Worm (Caenorhabditis elegans) whole organism, early embryonic: ENCODE measurements around the gene Y44A6D.3.

Experiments used
- B0310.2 ChIP-seq: sonication (generic microtip); optimal IDR thresholded peaks from 2 replicates; lab custom pipeline; 2016; ENCODE audit warnings: mild to moderate bottlenecking, missing genetic modification characterization, missing compliant biosample characterization
- F13C5.2 ChIP-seq: sonication (generic microtip); optimal IDR thresholded peaks from 2 replicates; lab custom pipeline; 2017; ENCODE audit warnings: mild to moderate bottlenecking, missing genetic modification characterization, inconsistent platforms, missing compliant biosample characterization
- aly-1 ChIP-seq: sonication (generic microtip); optimal IDR thresholded peaks from 2 replicates; lab custom pipeline; 2016; ENCODE audit warnings: missing genetic modification characterization, missing compliant biosample characterization
- ama-1 ChIP-seq: fragments of 150-350 bp; optimal IDR thresholded peaks from 2 replicates; lab custom pipeline; 2014
- ceh-13 ChIP-seq: fragments of 200-800 bp; sonication (Bioruptor generic); optimal IDR thresholded peaks from 2 replicates; lab custom pipeline; 2018; ENCODE audit warnings: mild to moderate bottlenecking, missing genetic modification characterization, missing compliant biosample characterization
- ceh-36 ChIP-seq: sonication (generic microtip); optimal IDR thresholded peaks from 2 replicates; lab custom pipeline; 2016; ENCODE audit warnings: missing genetic modification characterization, inconsistent platforms, missing compliant biosample characterization
- ets-7 ChIP-seq: sonication (generic microtip); optimal IDR thresholded peaks from 2 replicates; lab custom pipeline; 2016; ENCODE audit warnings: missing genotype, missing genetic modification characterization, missing compliant biosample characterization
- flt-1 ChIP-seq: fragments of 200-800 bp; sonication (Bioruptor generic); IDR thresholded peaks from 2 replicates; pipeline ENCODE4 v1.3.6; 2022; ENCODE audit warnings: missing genetic modification characterization, missing compliant biosample characterization
- hmbx-1 ChIP-seq: sonication (generic microtip); optimal IDR thresholded peaks from 2 replicates; lab custom pipeline; 2016; ENCODE audit warnings: mild to moderate bottlenecking, missing genetic modification characterization, missing compliant biosample characterization
- hmg-4 ChIP-seq: fragments of 200-800 bp; sonication (Bioruptor generic); optimal IDR thresholded peaks from 2 replicates; lab custom pipeline; 2018; ENCODE audit warnings: mild to moderate bottlenecking, missing genetic modification characterization, missing compliant biosample characterization
- hnd-1 ChIP-seq: sonication (generic microtip); optimal IDR thresholded peaks from 2 replicates; lab custom pipeline; 2016; ENCODE audit warnings: missing genetic modification characterization, missing compliant biosample characterization
- pes-1 ChIP-seq: fragments of 200-800 bp; sonication (Bioruptor generic); IDR thresholded peaks from 2 replicates; pipeline ENCODE4 v1.3.6; 2022; ENCODE audit warnings: missing genetic modification reagents, missing genetic modification characterization, missing compliant biosample characterization
- scrt-1 ChIP-seq: fragments of 200-800 bp; sonication (Bioruptor generic); IDR thresholded peaks from 2 replicates; pipeline ENCODE4 v1.3.6; 2022; ENCODE audit warnings: missing genetic modification characterization, missing compliant biosample characterization
- sea-1 ChIP-seq: fragments of 200-800 bp; sonication (Bioruptor generic); conservative IDR thresholded peaks from 2 replicates; pipeline ENCODE4 v1.3.6; 2022; ENCODE audit warnings: missing genetic modification characterization, missing compliant biosample characterization
- tbx-11 ChIP-seq: fragments of 200-800 bp; sonication (Bioruptor generic); IDR thresholded peaks from 2 replicates; pipeline ENCODE4 v1.3.6; 2022; ENCODE audit warnings: missing genetic modification characterization, missing compliant biosample characterization
- tbx-37 ChIP-seq: fragments of 200-800 bp; sonication (Bioruptor generic); conservative IDR thresholded peaks from 2 replicates; pipeline ENCODE4 v1.3.6; 2022; ENCODE audit warnings: missing genetic modification reagents, missing genetic modification characterization, missing compliant biosample characterization
- tra-4 ChIP-seq: sonication (generic microtip); optimal IDR thresholded peaks from 2 replicates; lab custom pipeline; 2017; ENCODE audit warnings: missing genetic modification characterization, missing compliant biosample characterization

Gene Y44A6D.3

DNA sequence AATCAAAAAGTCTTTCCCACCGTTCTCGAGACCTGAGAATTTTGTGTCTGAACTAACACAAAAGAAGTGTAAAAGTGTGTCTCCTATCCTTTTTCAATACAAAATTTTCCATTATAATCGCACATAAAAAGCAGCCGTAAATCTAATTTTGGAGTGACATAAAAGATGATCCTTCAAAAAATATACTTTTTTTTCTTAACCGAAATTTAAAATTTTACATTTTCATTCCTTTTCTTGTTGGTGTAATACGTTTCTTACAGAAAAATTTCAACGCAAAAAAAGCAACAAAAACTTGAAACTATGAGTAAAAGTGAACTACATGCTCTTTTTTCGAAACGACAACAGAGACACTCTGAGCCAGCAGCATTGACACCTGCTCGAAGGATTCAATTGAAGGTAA, 14.8 kb upstream of the Y44A6D.3 start, which contains the start of gene Y44A6D.6:
Gene Y44A6D.6 (plus strand): TSS at position 301 of the 400 bp plus-strand sequence.
- no peak for TF ChIP-seq sea-1 (GFP tag; lab: Robert Waterston, UW)
- no peak for TF ChIP-seq aly-1 (tag; lab: Kevin White, UChicago)
- no peak for TF ChIP-seq B0310.2 (tag; lab: Kevin White, UChicago)
- no peak for TF ChIP-seq pes-1 (GFP tag; lab: Robert Waterston, UW)
- TF ChIP-seq F13C5.2: no peak
- TF ChIP-seq ceh-13 (GFP tag; lab: Kevin White, UChicago): no peak
- no peak for TF ChIP-seq tbx-37
- no peak for TF ChIP-seq flt-1 (GFP tag; lab: Robert Waterston, UW)
- no peak for TF ChIP-seq tbx-11 (GFP tag; lab: Robert Waterston, UW)
- TF ChIP-seq hnd-1 (tag; lab: Kevin White, UChicago): no peak
- no peak for TF ChIP-seq tra-4
- no peak for TF ChIP-seq ceh-36 (tag; lab: Kevin White, UChicago)
- no peak for TF ChIP-seq scrt-1
- TF ChIP-seq hmg-4: no peak
- TF ChIP-seq ets-7: no peak
- TF ChIP-seq hmbx-1 (tag; lab: Kevin White, UChicago): no peak
- TF ChIP-seq ama-1 (lab: Kevin White, UChicago): no peak

DNA sequence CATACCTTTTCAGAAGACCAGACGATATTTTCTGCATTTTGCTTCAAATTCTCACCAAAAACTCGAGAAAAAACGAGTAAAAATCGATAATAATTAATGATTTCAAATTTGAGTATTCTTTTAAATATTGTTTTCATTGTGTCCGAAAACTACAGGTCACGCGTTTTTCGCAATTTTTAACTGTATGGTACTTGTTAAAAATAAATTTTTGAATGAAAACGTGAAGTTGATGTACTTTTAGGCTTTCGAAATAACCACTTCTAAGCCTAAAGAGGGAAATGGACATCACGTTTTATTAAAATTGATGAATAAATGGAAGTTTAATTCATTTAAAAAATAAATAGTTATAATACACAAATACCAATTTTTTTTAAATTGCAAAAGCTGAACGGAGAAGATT, 10.7 kb upstream of the Y44A6D.3 start, which contains the start of gene Y44A6D.5:
Gene Y44A6D.5 (minus strand): TSS at position 101 of the 400 bp plus-strand sequence.
- no peak for TF ChIP-seq pes-1 (GFP tag; lab: Robert Waterston, UW)
- TF ChIP-seq ama-1 (lab: Kevin White, UChicago): no peak
- TF ChIP-seq F13C5.2: no peak
- no peak for TF ChIP-seq scrt-1
- no peak for TF ChIP-seq flt-1 (GFP tag; lab: Robert Waterston, UW)
- TF ChIP-seq hnd-1 (tag; lab: Kevin White, UChicago): no peak
- TF ChIP-seq ets-7: no peak

DNA sequence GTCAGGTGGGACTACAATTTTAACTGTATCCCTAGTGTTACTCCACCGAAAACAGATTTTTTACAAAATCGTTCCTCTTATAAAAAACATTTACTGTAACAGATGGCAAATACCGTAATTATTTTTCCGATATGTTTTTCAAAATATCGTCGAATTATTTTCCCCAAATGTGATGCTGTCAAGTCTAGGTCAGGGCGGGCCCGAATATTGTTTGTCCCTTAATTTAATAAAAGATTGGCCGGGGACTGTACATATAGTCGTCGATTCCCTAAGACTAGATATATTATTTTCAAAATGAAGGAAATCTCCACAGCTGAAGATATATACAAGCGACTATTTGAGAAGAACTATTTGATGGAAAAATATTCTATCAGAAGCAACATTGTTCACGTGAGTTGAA, 5.7 kb upstream of the Y44A6D.3 start, which contains the start of gene sdf-9:
Gene sdf-9 (plus strand): TSS at position 301 of the 400 bp plus-strand sequence.
- no peak for TF ChIP-seq tra-4
- TF ChIP-seq ceh-36 (tag; lab: Kevin White, UChicago): no peak
- no peak for TF ChIP-seq scrt-1
- no peak for TF ChIP-seq tbx-37

DNA sequence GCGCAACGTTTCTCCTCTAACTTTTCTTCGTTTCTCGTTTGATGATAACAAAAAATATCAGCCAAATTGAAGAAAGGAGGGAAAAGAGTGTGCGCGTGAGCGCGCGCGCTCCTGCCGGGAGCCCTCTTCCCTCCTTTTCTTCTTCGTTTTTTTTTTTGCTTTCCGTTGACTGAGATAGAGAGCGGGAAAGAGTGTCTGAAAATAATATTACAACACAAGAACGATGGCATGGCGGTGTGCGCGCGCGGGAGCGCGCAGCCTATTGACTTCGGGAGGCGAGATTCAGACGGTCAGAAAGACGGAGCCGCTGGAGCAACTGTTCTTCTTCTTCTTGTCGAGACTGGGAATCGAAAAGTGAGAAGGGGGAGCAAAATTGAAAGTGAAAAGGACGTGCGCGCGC, 1.5 kb upstream of the Y44A6D.3 start:
- TF ChIP-seq aly-1 (tag; lab: Kevin White, UChicago): no peak
- TF ChIP-seq pes-1 (GFP tag; lab: Robert Waterston, UW): peak; percentile 41; the same call in 1 of the 2 replicates

DNA sequence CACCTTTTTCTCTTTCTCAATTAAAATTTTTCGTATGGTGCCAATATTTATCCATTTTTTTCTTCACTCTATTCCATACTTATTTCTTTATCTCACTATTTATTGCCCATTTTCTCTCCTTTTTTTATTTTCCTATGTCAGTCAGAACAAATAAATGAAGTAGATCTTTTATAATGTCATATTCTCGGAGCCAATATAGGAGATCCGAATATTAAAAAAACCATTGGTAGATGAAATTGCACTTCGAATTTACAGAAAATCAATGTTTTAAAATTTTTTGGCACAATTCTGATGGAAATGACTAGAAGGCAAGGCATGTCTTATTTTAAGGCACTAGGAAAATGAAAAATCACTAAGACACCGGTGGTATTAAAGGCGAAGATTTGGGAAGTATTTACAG, 1.6 kb downstream of the Y44A6D.3 start:
- TF ChIP-seq aly-1 (tag; lab: Kevin White, UChicago): no peak
- no peak for TF ChIP-seq ceh-36 (tag; lab: Kevin White, UChicago)
- TF ChIP-seq sea-1 (GFP tag; lab: Robert Waterston, UW): no peak

DNA sequence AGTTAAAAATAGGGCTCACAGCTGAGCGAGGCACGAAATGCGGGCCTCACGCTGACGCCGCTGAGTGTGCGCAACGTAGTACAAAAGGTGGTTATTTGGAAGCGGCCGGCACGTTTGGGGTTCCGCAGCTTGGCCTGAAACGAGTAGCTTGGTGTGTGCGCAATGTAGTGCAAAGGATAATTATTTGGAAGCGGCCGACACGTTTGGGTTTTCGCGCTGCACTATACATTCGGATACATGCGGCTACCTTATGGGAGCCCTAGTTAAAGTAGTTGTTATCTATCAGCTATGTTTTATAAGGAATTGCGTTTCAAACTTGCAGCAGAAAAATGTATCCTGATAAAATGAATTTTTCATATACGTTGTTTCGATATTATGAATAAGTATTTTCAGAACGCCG, 2.2 kb downstream of the Y44A6D.3 start, which contains the start of gene Y44A6D.1:
Gene Y44A6D.1 (minus strand): TSS at position 23 of the 400 bp plus-strand sequence.
- TF ChIP-seq sea-1 (GFP tag; lab: Robert Waterston, UW) (no peak), tra-4 (no peak), B0310.2 (tag; lab: Kevin White, UChicago) (no peak), ceh-36 (tag; lab: Kevin White, UChicago) (no peak), tbx-37 (no peak), hnd-1 (tag; lab: Kevin White, UChicago) (no peak), F13C5.2 (no peak), aly-1 (tag; lab: Kevin White, UChicago) (no peak), flt-1 (GFP tag; lab: Robert Waterston, UW) (no peak), ceh-13 (GFP tag; lab: Kevin White, UChicago) (no peak), pes-1 (GFP tag; lab: Robert Waterston, UW) (no peak), ets-7 (no peak), ama-1 (lab: Kevin White, UChicago) (no peak), tbx-11 (GFP tag; lab: Robert Waterston, UW) (no peak), hmg-4 (no peak), hmbx-1 (tag; lab: Kevin White, UChicago) (no peak)

DNA sequence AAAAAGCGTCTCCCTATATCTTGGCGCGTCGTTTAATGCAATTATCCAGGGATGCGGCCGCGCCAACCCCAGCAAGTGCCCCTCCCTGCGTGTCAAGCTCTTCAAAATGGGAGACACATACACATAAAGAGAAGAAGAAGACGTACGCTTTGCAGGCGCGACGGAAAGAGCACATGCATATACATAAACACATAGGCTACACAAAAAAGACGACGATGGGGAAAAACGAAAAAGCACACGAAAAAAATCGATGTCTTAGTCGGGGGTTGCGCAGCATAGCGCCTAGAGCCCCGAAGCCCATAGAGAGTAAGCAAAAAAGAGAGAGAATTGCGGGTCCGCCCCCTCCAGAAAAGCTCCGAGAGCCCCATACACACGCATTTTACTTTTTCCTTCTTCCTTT, 3.1 kb downstream of the Y44A6D.3 start, which contains the start of gene tpan-1:
Gene tpan-1 (plus strand): TSS at position 398 of the 400 bp plus-strand sequence.
- no peak for TF ChIP-seq ets-7
- no peak for TF ChIP-seq pes-1 (GFP tag; lab: Robert Waterston, UW)
- TF ChIP-seq ceh-13 (GFP tag; lab: Kevin White, UChicago): no peak
- no peak for TF ChIP-seq aly-1 (tag; lab: Kevin White, UChicago)
- TF ChIP-seq flt-1 (GFP tag; lab: Robert Waterston, UW): no peak

DNA sequence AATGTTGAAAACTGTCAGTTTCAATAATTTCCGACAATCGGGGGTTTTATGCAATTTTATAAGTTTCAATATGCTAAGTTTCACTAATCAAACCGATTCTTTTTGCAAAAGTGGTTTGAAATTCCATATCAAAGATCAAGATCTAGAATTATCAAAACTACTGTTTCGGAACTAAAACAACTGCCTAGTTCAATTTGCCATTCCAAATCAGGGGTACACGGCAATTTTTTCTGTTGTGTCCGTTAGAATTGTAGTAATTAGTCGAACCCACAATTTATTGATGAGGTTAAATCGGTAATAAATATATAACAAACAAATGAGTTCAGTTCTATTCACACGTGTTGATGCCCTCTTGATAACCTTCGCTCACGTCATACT, 6.4 kb downstream of the Y44A6D.3 start:
- no peak for TF ChIP-seq ceh-36 (tag; lab: Kevin White, UChicago)
- TF ChIP-seq hmbx-1 (tag; lab: Kevin White, UChicago): no peak
- TF ChIP-seq pes-1 (GFP tag; lab: Robert Waterston, UW): no peak
- TF ChIP-seq F13C5.2: no peak
- TF ChIP-seq B0310.2 (tag; lab: Kevin White, UChicago): no peak
- TF ChIP-seq hmg-4: no peak
- TF ChIP-seq ets-7: no peak
- no peak for TF ChIP-seq ceh-13 (GFP tag; lab: Kevin White, UChicago)
- no peak for TF ChIP-seq tbx-11 (GFP tag; lab: Robert Waterston, UW)
- no peak for TF ChIP-seq tra-4
- TF ChIP-seq ama-1 (lab: Kevin White, UChicago): no peak
- TF ChIP-seq scrt-1: no peak
- no peak for TF ChIP-seq hnd-1 (tag; lab: Kevin White, UChicago)
- TF ChIP-seq sea-1 (GFP tag; lab: Robert Waterston, UW): no peak
- TF ChIP-seq flt-1 (GFP tag; lab: Robert Waterston, UW): no peak
